Fruit fly (Drosophila melanogaster): Measurements from ENCODE around the gene Larp4B.

The Larp4B gene

dm6 chr3L:3249997-3250774 is 25.5 kb downstream of the Larp4B start (continued):
- TF ChIP-seq CG18262 (tag; optimal IDR thresholded peaks at IDR 0.05) (peak; percentile 98), Atf3 (GFP tag; optimal IDR thresholded peaks at IDR 0.05) (peak; percentile 94), CG16815 (GFP tag; optimal IDR thresholded peaks at IDR 0.05) (peak; percentile 97), CG11504 (tag; optimal IDR thresholded peaks at IDR 0.05) (peak; percentile 95), br (optimal IDR thresholded peaks at IDR 0.05) (no peak), CG7556 (GFP tag; optimal IDR thresholded peaks at IDR 0.05) (peak; percentile 97), Nf-YC (tag; optimal IDR thresholded peaks at IDR 0.05) (peak; percentile 86), CG11696 (GFP tag; IDR thresholded peaks at IDR 0.05) (no peak), dan (GFP tag; IDR thresholded peaks at IDR 0.05) (peak; percentile 27; the same call in 1 of the 2 replicates), unpg (GFP tag; optimal IDR thresholded peaks at IDR 0.05) (peak; percentile 83), Nf-YA (GFP tag; IDR thresholded peaks at IDR 0.05) (peak; percentile 59; the same call in 1 of the 2 replicates), tup (GFP tag; optimal IDR thresholded peaks at IDR 0.05) (peak; percentile 71), shn (GFP tag; optimal IDR thresholded peaks at IDR 0.05) (peak; percentile 91), jumu (GFP tag; optimal IDR thresholded peaks at IDR 0.05) (peak; percentile 93), CG3407 (GFP tag; optimal IDR thresholded peaks at IDR 0.05) (peak; percentile 88), Dek (tag; optimal IDR thresholded peaks at IDR 0.05) (peak; percentile 89), gce (GFP tag; IDR thresholded peaks at IDR 0.05) (peak; percentile 77; the same call in 1 of the 3 replicates), CG1647 (GFP tag; optimal IDR thresholded peaks at IDR 0.05) (peak; percentile 79), CG15601 (tag; optimal IDR thresholded peaks at IDR 0.05) (peak; percentile 94), Oaz (GFP tag; IDR thresholded peaks at IDR 0.05) (peak; percentile 66), CG1529 (GFP tag; optimal IDR thresholded peaks at IDR 0.05) (peak; percentile 97), Ada2b (GFP tag; IDR thresholded peaks at IDR 0.05) (peak; percentile 76), bowl (GFP tag; IDR thresholded peaks at IDR 0.05) (no peak; the same call in 1 of the 2 replicates), NK7.1 (GFP tag; optimal IDR thresholded peaks at IDR 0.05) (peak; percentile 91), CG42726 (GFP tag; IDR thresholded peaks at IDR 0.05; ENCODE audit: partially characterized antibody) (no peak), Doc3 (GFP tag; IDR thresholded peaks at IDR 0.05; ENCODE audit: partially characterized antibody) (no peak), CG6654 (GFP tag; optimal IDR thresholded peaks at IDR 0.05) (peak; percentile 88), H15 (GFP tag; IDR thresholded peaks at IDR 0.05) (peak; percentile 88), Mad (GFP tag; optimal IDR thresholded peaks at IDR 0.05) (peak; percentile 92), chinmo (GFP tag; IDR thresholded peaks at IDR 0.05; ENCODE audit: partially characterized antibody) (peak; percentile 99), Bteb2 (GFP tag; optimal IDR thresholded peaks at IDR 0.05) (peak; percentile 96), luna (GFP tag; optimal IDR thresholded peaks at IDR 0.05) (peak; percentile 78), CG15073 (GFP tag; optimal IDR thresholded peaks at IDR 0.05) (peak; percentile 76), kni (GFP tag; optimal IDR thresholded peaks at IDR 0.05) (peak; percentile 93), CG1602 (GFP tag; optimal IDR thresholded peaks at IDR 0.05) (peak; percentile 97), amos (GFP tag; IDR thresholded peaks at IDR 0.05; ENCODE audit: partially characterized antibody) (no peak; the same call in 1 of the 2 replicates), YL-1 (GFP tag; optimal IDR thresholded peaks at IDR 0.05) (peak; percentile 81), CG17385 (GFP tag; optimal IDR thresholded peaks at IDR 0.05) (peak; percentile 92), lov (optimal IDR thresholded peaks at IDR 0.05) (no peak), lov (GFP tag; IDR thresholded peaks at IDR 0.05) (peak; percentile 61; the same call in 1 of the 3 replicates), gro (GFP tag; optimal IDR thresholded peaks at IDR 0.05) (peak; percentile 88), D19B (GFP tag; optimal IDR thresholded peaks at IDR 0.05) (peak; percentile 88), Sry-δ (GFP tag; optimal IDR thresholded peaks at IDR 0.05) (peak; percentile 62), CG17829 (tag; optimal IDR thresholded peaks at IDR 0.05) (peak; percentile 95), sd (tag; optimal IDR thresholded peaks at IDR 0.05) (peak; percentile 83), lab (GFP tag; optimal IDR thresholded peaks at IDR 0.05) (peak; percentile 89), Fer2 (tag; optimal IDR thresholded peaks at IDR 0.05) (peak; percentile 80), hb (GFP tag; IDR thresholded peaks at IDR 0.05; ENCODE audit: partially characterized antibody) (no peak), CoRest (tag; optimal IDR thresholded peaks at IDR 0.05) (peak; percentile 98)

All from whole organism, embryonic.